Fruit fly (Drosophila melanogaster) Kc167 (cell line): ENCODE data around the gene CG5157.

Experiments
- Sin3A ChIP-seq: fragments of >200 bp; optimal IDR thresholded peaks from 2 replicates; lab custom pipeline; 2018; ENCODE audit warnings: missing external identifiers
- h ChIP-seq: fragments of >200 bp; optimal IDR thresholded peaks from 3 replicates; lab custom pipeline; 2018; ENCODE audit warnings: missing external identifiers
- insv ChIP-seq: fragments of >200 bp; optimal IDR thresholded peaks from 3 replicates; lab custom pipeline; 2018; ENCODE audit warnings: missing external identifiers
- psq ChIP-seq: fragments of >200 bp; optimal IDR thresholded peaks from 2 replicates; lab custom pipeline; 2017; ENCODE audit warnings: missing external identifiers
- ttk ChIP-seq: sonication (Bioruptor generic); optimal IDR thresholded peaks from 2 replicates; lab custom pipeline; 2017; ENCODE audit warnings: missing external identifiers

dm6 chr3L:16173818-16174601, 36.3 kb upstream of the CG5157 start:
- TF ChIP-seq ttk (lab: Kevin White, UChicago): no peak
- no peak for TF ChIP-seq psq (lab: Kevin White, UChicago)
- TF ChIP-seq insv (lab: Kevin White, UChicago): no peak
- TF ChIP-seq h (lab: Kevin White, UChicago): no peak
- TF ChIP-seq Sin3A (lab: Kevin White, UChicago): no peak
